Worm (Caenorhabditis elegans) whole organism, young adult: ENCODE measurements around the gene C05B5.17.

Experiments used
- B0336.3 ChIP-seq: fragments of 200-800 bp; sonication (Bioruptor generic); IDR thresholded peaks from 2 replicates; pipeline ENCODE4 v1.3.6; 2022; ENCODE audit warnings: missing genetic modification characterization, missing compliant biosample characterization
- ama-1 ChIP-seq, 3 experiments: fragments of 150-350 bp in 1 of 3; sonication (generic microtip) in 2 of 3; optimal IDR thresholded peaks; 2 replicates each; lab custom pipeline; 2014 to 2018; ENCODE audit warnings: missing biosample characterization in 2 of 3, missing genetic modification characterization in 2 of 3, missing genetic modification reagents in 2 of 3
- hsf-1 ChIP-seq: fragments of 200-800 bp; sonication (Bioruptor generic); IDR thresholded peaks from 2 replicates; pipeline ENCODE4 v1.3.6; 2022; ENCODE audit warnings: missing genetic modification reagents, missing genetic modification characterization, missing compliant biosample characterization

ce11 chrIII:10000428-10000827 lies 1.3 kb upstream of the C05B5.17 start, which contains the start of gene C05B5.2:
- TF ChIP-seq B0336.3 (GFP tag; lab: Robert Waterston, UW) (no peak), hsf-1 (GFP tag; lab: Robert Waterston, UW) (no peak), ama-1 (optimal IDR thresholded peaks at IDR 0.05; lab: Kevin White, UChicago) (no peak), ama-1 (GFP tag; optimal IDR thresholded peaks at IDR 0.05; lab: Kevin White, UChicago) (no peak)
